Fruit fly (Drosophila melanogaster) whole organism, embryonic: ENCODE results near the gene CG15011.

Source experiments
- Abd-B ChIP-seq: fragments of 200-800 bp; sonication (Bioruptor generic); optimal IDR thresholded peaks from 2 replicates; lab custom pipeline; 2018; ENCODE audit warnings: missing biosample characterization, mild to moderate bottlenecking, missing genetic modification characterization, moderate library complexity
- Ada2b ChIP-seq: fragments of 200-800 bp; sonication (Bioruptor generic); IDR thresholded peaks from 2 replicates; pipeline ENCODE4 v1.3.6; 2022; ENCODE audit warnings: missing biosample characterization, missing genetic modification characterization
- Adf1 ChIP-seq: fragments of 200-800 bp; sonication (Bioruptor generic); IDR thresholded peaks from 2 replicates; pipeline ENCODE4 v1.3.6; 2022; ENCODE audit warnings: missing biosample characterization, missing genetic modification characterization
- CG1024 ChIP-seq: fragments of 200-800 bp; sonication (Bioruptor generic); IDR thresholded peaks from 2 replicates; pipeline ENCODE4 v1.3.6; 2022; ENCODE audit warnings: missing biosample characterization, missing genetic modification characterization
- CG11093 ChIP-seq: fragments of 200-800 bp; sonication (Bioruptor generic); IDR thresholded peaks from 3 replicates; pipeline ENCODE4 v1.3.6; 2022; ENCODE audit warnings: missing biosample characterization, missing genetic modification characterization
- CG11560 ChIP-seq: fragments of 200-800 bp; sonication (Bioruptor generic); IDR thresholded peaks from 3 replicates; pipeline ENCODE4 v1.3.6; 2022; ENCODE audit warnings: missing biosample characterization, missing genetic modification characterization
- CG11696 ChIP-seq: fragments of 200-800 bp; sonication (Bioruptor generic); IDR thresholded peaks from 2 replicates; pipeline ENCODE4 v1.3.6; 2022; ENCODE audit warnings: missing biosample characterization, missing genetic modification characterization
- CG12391 ChIP-seq: fragments of 200-800 bp; sonication (Bioruptor generic); optimal IDR thresholded peaks from 3 replicates; lab custom pipeline; 2018; ENCODE audit warnings: missing biosample characterization, mild to moderate bottlenecking, missing genetic modification characterization, moderate library complexity
- CG12659 ChIP-seq: fragments of 200-800 bp; sonication (Bioruptor generic); optimal IDR thresholded peaks from 3 replicates; lab custom pipeline; 2017; ENCODE audit warnings: mild to moderate bottlenecking, missing biosample characterization, missing genetic modification reagents, missing genetic modification characterization
- CG14014 ChIP-seq: fragments of 200-800 bp; sonication (Bioruptor generic); IDR thresholded peaks from 2 replicates; pipeline ENCODE4 v1.3.6; 2022; ENCODE audit warnings: missing biosample characterization, missing genetic modification characterization
- CG17829 ChIP-seq: fragments of 200-800 bp; optimal IDR thresholded peaks from 2 replicates; lab custom pipeline; 2019; ENCODE audit warnings: missing biosample characterization, mild to moderate bottlenecking, missing genetic modification characterization, moderate library complexity
- CG2116 ChIP-seq: fragments of 200-800 bp; sonication (Bioruptor generic); optimal IDR thresholded peaks from 3 replicates; lab custom pipeline; 2018; ENCODE audit warnings: missing biosample characterization, mild to moderate bottlenecking, missing genetic modification characterization
- CG2120 ChIP-seq: fragments of 200-800 bp; sonication (Bioruptor generic); optimal IDR thresholded peaks from 3 replicates; lab custom pipeline; 2016; ENCODE audit warnings: missing biosample characterization, missing genetic modification characterization
- CG2712 ChIP-seq: fragments of 200-800 bp; optimal IDR thresholded peaks from 3 replicates; lab custom pipeline; 2019; ENCODE audit warnings: missing biosample characterization, mild to moderate bottlenecking, missing genetic modification characterization, moderate library complexity
- CG30020 ChIP-seq: fragments of 200-800 bp; optimal IDR thresholded peaks from 2 replicates; lab custom pipeline; 2019; ENCODE audit warnings: missing biosample characterization, mild to moderate bottlenecking, missing genetic modification characterization, moderate library complexity
- CG30403 ChIP-seq: fragments of 200-800 bp; sonication (Bioruptor generic); optimal IDR thresholded peaks from 3 replicates; lab custom pipeline; 2016; ENCODE audit warnings: missing biosample characterization, missing genetic modification characterization
- CG32772 ChIP-seq: fragments of 200-800 bp; sonication (Bioruptor generic); IDR thresholded peaks from 2 replicates; pipeline ENCODE4 v1.3.6; 2022; ENCODE audit warnings: missing biosample characterization, missing genetic modification characterization
- CG3847 ChIP-seq: fragments of 200-800 bp; sonication (Bioruptor generic); IDR thresholded peaks from 2 replicates; pipeline ENCODE4 v1.3.6; 2022; ENCODE audit warnings: missing biosample characterization, missing genetic modification characterization
- CG7357 ChIP-seq: fragments of 200-800 bp; sonication (Bioruptor generic); IDR thresholded peaks from 3 replicates; pipeline ENCODE4 v1.3.6; 2022; ENCODE audit warnings: missing biosample characterization, missing genetic modification characterization
- Chrac-16 ChIP-seq: fragments of 200-800 bp; sonication (Bioruptor generic); optimal IDR thresholded peaks from 3 replicates; lab custom pipeline; 2016; ENCODE audit warnings: missing biosample characterization, missing genetic modification characterization
- CkIIα-i1 ChIP-seq: fragments of 200-800 bp; sonication (Bioruptor generic); IDR thresholded peaks from 2 replicates; pipeline ENCODE4 v1.3.6; 2022; ENCODE audit warnings: missing biosample characterization, missing genetic modification characterization
- D19A ChIP-seq: fragments of 200-800 bp; optimal IDR thresholded peaks from 3 replicates; lab custom pipeline; 2019; ENCODE audit warnings: missing biosample characterization, mild to moderate bottlenecking, missing genetic modification characterization, moderate library complexity
- Dek ChIP-seq: fragments of 200-800 bp; sonication (Bioruptor generic); optimal IDR thresholded peaks from 3 replicates; lab custom pipeline; 2019; ENCODE audit warnings: missing biosample characterization, mild to moderate bottlenecking, missing genetic modification characterization, moderate library complexity
- E2f2 ChIP-seq: fragments of 200-800 bp; sonication (Bioruptor generic); IDR thresholded peaks from 2 replicates; pipeline ENCODE4 v1.3.6; 2022; ENCODE audit warnings: missing biosample characterization, missing genetic modification characterization
- Hmr ChIP-seq: fragments of 200-800 bp; sonication (Bioruptor generic); optimal IDR thresholded peaks from 3 replicates; lab custom pipeline; 2017; ENCODE audit warnings: mild to moderate bottlenecking, missing biosample characterization, missing genetic modification reagents, missing genetic modification characterization
- Hr3 ChIP-seq: fragments of 200-800 bp; sonication (Bioruptor generic); optimal IDR thresholded peaks from 3 replicates; lab custom pipeline; 2016; ENCODE audit warnings: missing biosample characterization, missing genetic modification characterization
- MESR4 ChIP-seq: fragments of 200-800 bp; sonication (Bioruptor generic); optimal IDR thresholded peaks from 2 replicates; lab custom pipeline; 2018; ENCODE audit warnings: missing biosample characterization, mild to moderate bottlenecking, missing genetic modification characterization, moderate library complexity
- Ptx1 ChIP-seq: fragments of 200-800 bp; sonication (Bioruptor generic); IDR thresholded peaks from 2 replicates; pipeline ENCODE4 v1.3.6; 2022; ENCODE audit warnings: missing biosample characterization, missing genetic modification characterization
- ab ChIP-seq: fragments of 200-800 bp; sonication (Bioruptor generic); optimal IDR thresholded peaks from 2 replicates; lab custom pipeline; 2016; ENCODE audit warnings: missing biosample characterization, missing genetic modification characterization
- al ChIP-seq: fragments of 200-800 bp; sonication (Bioruptor generic); IDR thresholded peaks from 2 replicates; pipeline ENCODE4 v1.3.6; 2022; ENCODE audit warnings: missing biosample characterization, missing genetic modification characterization
- amos ChIP-seq: fragments of 200-800 bp; sonication (Bioruptor generic); IDR thresholded peaks from 2 replicates; pipeline ENCODE4 v1.3.6; 2022; ENCODE audit warnings: missing biosample characterization, missing genetic modification characterization; ENCODE audit not compliant: partially characterized antibody
- ara ChIP-seq: fragments of 200-800 bp; sonication (Bioruptor generic); IDR thresholded peaks from 2 replicates; pipeline ENCODE4 v1.3.6; 2022; ENCODE audit warnings: missing biosample characterization, missing genetic modification characterization
- dm ChIP-seq: fragments of 200-800 bp; sonication (Bioruptor generic); optimal IDR thresholded peaks from 3 replicates; lab custom pipeline; 2016; ENCODE audit warnings: missing biosample characterization, missing genetic modification characterization
- dpn ChIP-seq, 2 experiments: fragments of 200-800 bp; sonication (Bioruptor generic); optimal IDR thresholded peaks; 3 replicates each; lab custom pipeline; 2016; ENCODE audit warnings: missing biosample characterization in 2 of 2, missing genetic modification characterization in 2 of 2
- fd3F ChIP-seq: fragments of 200-800 bp; sonication (Bioruptor generic); optimal IDR thresholded peaks from 2 replicates; lab custom pipeline; 2018; ENCODE audit warnings: missing biosample characterization, mild to moderate bottlenecking, missing genetic modification characterization, moderate library complexity
- fd64A ChIP-seq: fragments of 200-800 bp; sonication (Bioruptor generic); optimal IDR thresholded peaks from 3 replicates; lab custom pipeline; 2018; ENCODE audit warnings: missing biosample characterization, mild to moderate bottlenecking, missing genetic modification characterization
- ftz-f1 ChIP-seq: fragments of 200-800 bp; sonication (Bioruptor generic); optimal IDR thresholded peaks from 2 replicates; lab custom pipeline; 2016; ENCODE audit warnings: missing biosample characterization, missing genetic modification characterization
- grau ChIP-seq: fragments of 200-800 bp; optimal IDR thresholded peaks from 3 replicates; lab custom pipeline; 2019; ENCODE audit warnings: missing biosample characterization, mild to moderate bottlenecking, missing genetic modification characterization, moderate library complexity
- gro ChIP-seq: fragments of 200-800 bp; sonication (Bioruptor generic); optimal IDR thresholded peaks from 2 replicates; lab custom pipeline; 2016; ENCODE audit warnings: missing biosample characterization, missing genetic modification characterization
- hkb ChIP-seq, 2 experiments: fragments of 200-800 bp in 1 of 2; fragments of >200 bp in 1 of 2; sonication (Bioruptor generic) in 1 of 2; IDR thresholded peaks in 1 of 2; optimal IDR thresholded peaks in 1 of 2; 2 replicates each; pipeline versions ENCODE4 v1.3.6 to Lab custom; 2017 to 2022; ENCODE audit warnings: missing biosample characterization in 1 of 2, missing genetic modification characterization in 1 of 2
- lola ChIP-seq, 3 experiments: fragments of >200 bp in 2 of 3; fragments of 200-800 bp in 1 of 3; sonication (Bioruptor generic) in 1 of 3; optimal IDR thresholded peaks; 2 replicates each; lab custom pipeline; 2017 to 2019; ENCODE audit warnings: missing biosample characterization in 3 of 3, missing genetic modification characterization in 3 of 3, mild to moderate bottlenecking in 1 of 3, moderate library complexity in 1 of 3
- nerfin-1 ChIP-seq: fragments of 200-800 bp; sonication (Bioruptor generic); optimal IDR thresholded peaks from 3 replicates; lab custom pipeline; 2019; ENCODE audit warnings: missing biosample characterization, mild to moderate bottlenecking, missing genetic modification characterization, moderate library complexity
- pros ChIP-seq: fragments of 200-800 bp; sonication (Bioruptor generic); optimal IDR thresholded peaks from 3 replicates; lab custom pipeline; 2019; ENCODE audit warnings: missing biosample characterization, mild to moderate bottlenecking, missing genetic modification characterization, moderate library complexity
- ranshi ChIP-seq: fragments of 200-800 bp; sonication (Bioruptor generic); IDR thresholded peaks from 2 replicates; pipeline ENCODE4 v1.3.6; 2022; ENCODE audit warnings: missing biosample characterization, missing genetic modification characterization
- salm ChIP-seq: fragments of 200-800 bp; sonication (Bioruptor generic); optimal IDR thresholded peaks from 2 replicates; lab custom pipeline; 2018; ENCODE audit warnings: missing biosample characterization, mild to moderate bottlenecking, missing genetic modification characterization
- sens-2 ChIP-seq: fragments of 200-800 bp; sonication (Bioruptor generic); IDR thresholded peaks from 2 replicates; pipeline ENCODE4 v1.3.6; 2022; ENCODE audit warnings: missing biosample characterization, missing genetic modification characterization
- slbo ChIP-seq: fragments of 200-800 bp; sonication (Bioruptor generic); IDR thresholded peaks from 2 replicates; pipeline ENCODE4 v1.3.6; 2022; ENCODE audit warnings: missing biosample characterization, missing genetic modification characterization
- tup ChIP-seq: fragments of 200-800 bp; sonication (Bioruptor generic); optimal IDR thresholded peaks from 2 replicates; lab custom pipeline; 2016; ENCODE audit warnings: missing biosample characterization, mild to moderate bottlenecking, missing genetic modification characterization, moderate library complexity
- unpg ChIP-seq: fragments of 200-800 bp; sonication (Bioruptor generic); optimal IDR thresholded peaks from 3 replicates; lab custom pipeline; 2018; ENCODE audit warnings: missing biosample characterization, mild to moderate bottlenecking, missing genetic modification characterization, moderate library complexity
- vvl ChIP-seq: fragments of 200-800 bp; sonication (Bioruptor generic); IDR thresholded peaks from 2 replicates; pipeline ENCODE4 v1.3.6; 2022; ENCODE audit warnings: missing biosample characterization, missing genetic modification characterization

Gene CG15011

DNA sequence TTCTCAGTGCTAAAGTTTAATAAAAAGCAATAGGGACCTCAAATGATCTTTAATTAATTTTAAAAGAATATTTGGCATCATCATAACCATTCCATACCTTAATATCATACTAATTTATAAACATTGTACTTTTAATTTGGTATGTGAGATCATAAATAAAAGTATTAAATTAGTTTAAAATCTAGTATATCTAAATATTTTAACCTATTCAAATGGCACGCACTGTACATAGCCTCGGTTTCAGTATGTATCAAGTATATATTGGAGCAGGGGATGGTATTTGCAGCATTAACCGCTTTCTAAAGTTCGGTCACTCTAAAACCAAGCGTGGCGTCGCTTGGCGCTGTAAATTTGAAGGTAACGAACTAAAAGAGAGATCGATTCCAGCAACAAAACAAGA is 16.5 kb downstream of the CG15011 start, which contains the start of gene pav (continued):
- TF ChIP-seq CG14014 (GFP tag; lab: Robert Waterston, UW) (peak; percentile 47; the same call in 1 of the 2 replicates), Ada2b (GFP tag; lab: Robert Waterston, UW) (peak; percentile 56), CkIIα-i1 (GFP tag; lab: Robert Waterston, UW) (no peak), sens-2 (GFP tag; lab: Robert Waterston, UW) (no peak), CG7357 (GFP tag; lab: Robert Waterston, UW) (no peak), Adf1 (0 out of 2 replicates have a peak, but pooled peaks have one; percentile 19), salm (tag; lab: Kevin White, UChicago) (no peak), Abd-B (GFP tag; lab: Kevin White, UChicago) (peak; percentile 4), dm (GFP tag; lab: Kevin White, UChicago) (peak; percentile 51), fd3F (GFP tag; lab: Kevin White, UChicago) (no peak), Dek (tag; lab: Kevin White, UChicago) (peak; percentile 35), Hr3 (peak; percentile 18), vvl (GFP tag; lab: Robert Waterston, UW) (peak; percentile 70), CG1024 (GFP tag; lab: Robert Waterston, UW) (0 out of 2 replicates have a peak, but pooled peaks have one; percentile 18), amos (GFP tag; lab: Robert Waterston, UW) (no peak), ara (GFP tag; lab: Robert Waterston, UW) (no peak), CG11560 (tag; lab: Robert Waterston, UW) (no peak), CG2116 (GFP tag; lab: Kevin White, UChicago) (peak; percentile 4), dpn (GFP tag; optimal IDR thresholded peaks at IDR 0.05; lab: Kevin White, UChicago) (peak in 1 of 2 experiments; percentile 55), unpg (no peak), fd64A (GFP tag; lab: Kevin White, UChicago) (no peak), CG30403 (peak; percentile 54), CG2120 (GFP tag; lab: Kevin White, UChicago) (peak; percentile 41), CG17829 (peak; percentile 62), Hmr (GFP tag; lab: Kevin White, UChicago) (no peak), slbo (GFP tag; lab: Robert Waterston, UW) (peak; percentile 40; the same call in 1 of the 2 replicates), al (GFP tag; lab: Robert Waterston, UW) (0 out of 2 replicates have a peak, but pooled peaks have one; percentile 26), CG30020 (tag; lab: Kevin White, UChicago) (no peak), tup (GFP tag; lab: Kevin White, UChicago) (no peak), CG32772 (0 out of 2 replicates have a peak, but pooled peaks have one; percentile 27), CG3847 (GFP tag; lab: Robert Waterston, UW) (peak; percentile 63; the same call in 1 of the 2 replicates), gro (GFP tag; lab: Kevin White, UChicago) (no peak), MESR4 (GFP tag; lab: Kevin White, UChicago) (peak; percentile 46), Ptx1 (GFP tag; lab: Robert Waterston, UW) (peak; percentile 44; the same call in 1 of the 2 replicates), CG11093 (GFP tag; lab: Robert Waterston, UW) (no peak), nerfin-1 (peak; percentile 44), grau (tag; lab: Kevin White, UChicago) (peak; percentile 65), E2f2 (peak; percentile 93), ranshi (GFP tag; lab: Robert Waterston, UW) (peak; percentile 11; the same call in 1 of the 2 replicates), ftz-f1 (GFP tag; lab: Kevin White, UChicago) (peak; percentile 46), CG11696 (GFP tag; lab: Robert Waterston, UW) (peak; percentile 97), D19A (tag; lab: Kevin White, UChicago) (peak; percentile 61), CG12391 (tag; lab: Kevin White, UChicago) (peak; percentile 73), Chrac-16 (peak; percentile 14), pros (GFP tag; lab: Kevin White, UChicago) (no peak), CG12659 (no peak), lola (GFP tag; optimal IDR thresholded peaks at IDR 0.05; lab: Kevin White, UChicago) (peak in 1 of 3 experiments; percentile 30), ab (no peak), CG2712 (tag; lab: Kevin White, UChicago) (peak; percentile 71), hkb (optimal IDR thresholded peaks at IDR 0.05; lab: Kevin White, UChicago) (no peak), hkb (GFP tag; IDR thresholded peaks at IDR 0.05; lab: Robert Waterston, UW) (peak; percentile 65)
